Fruit fly (Drosophila melanogaster) whole organism, prepupa: ENCODE data around the gene CG11698.

Source experiments
- Blimp-1 ChIP-seq: fragments of 200-800 bp; sonication (Bioruptor generic); optimal IDR thresholded peaks from 3 replicates; lab custom pipeline; 2017; ENCODE audit warnings: missing biosample characterization, missing genetic modification characterization, mild to moderate bottlenecking, moderate library complexity, missing genetic modification reagents
- dac ChIP-seq: fragments of 200-800 bp; sonication (Bioruptor generic); optimal IDR thresholded peaks from 2 replicates; lab custom pipeline; 2017; ENCODE audit warnings: missing biosample characterization, mild to moderate bottlenecking, missing genetic modification characterization

DNA sequence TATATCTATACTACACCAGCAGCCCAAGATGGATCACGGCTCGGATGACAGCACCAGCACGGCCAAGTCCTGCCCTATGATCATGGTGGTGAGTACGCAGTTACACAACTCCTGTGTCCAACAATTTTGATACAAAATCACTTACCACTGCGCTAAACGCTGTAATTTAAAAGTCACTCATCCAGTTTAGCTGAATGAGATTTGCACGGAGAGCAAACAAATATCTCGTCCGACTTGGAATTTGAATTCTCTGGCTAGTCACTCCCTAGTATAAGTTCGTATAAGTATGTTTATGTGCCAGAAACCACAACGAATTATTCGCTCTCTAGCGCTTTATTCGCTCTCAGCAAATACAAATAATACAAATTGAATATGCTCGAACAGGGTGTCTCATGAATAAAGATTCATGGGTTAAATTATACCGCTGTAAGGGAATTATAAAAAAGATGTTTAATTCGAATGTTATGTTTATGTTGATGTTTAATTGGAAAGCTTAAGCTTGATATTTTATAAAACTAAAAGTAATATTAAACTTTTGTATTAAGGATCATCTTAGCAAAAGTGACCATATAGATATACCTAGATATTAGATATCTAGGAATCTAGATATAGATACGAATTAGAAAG lies 5.8 kb downstream of the CG11698 start:
- TF ChIP-seq dac (GFP tag; lab: Kevin White, UChicago) (no peak), Blimp-1 (no peak)
